Fruit fly (Drosophila melanogaster) whole organism, wandering third instar larva: Measurements from ENCODE around the gene CoRest.

ENCODE experiments used
- Myc ChIP-seq: fragments of >200 bp; optimal IDR thresholded peaks from 2 replicates; lab custom pipeline; 2017
- dmrt93B ChIP-seq: fragments of 200-800 bp; sonication (Bioruptor generic); optimal IDR thresholded peaks from 2 replicates; lab custom pipeline; 2018; ENCODE audit warnings: missing biosample characterization, mild to moderate bottlenecking, missing genetic modification characterization
- h ChIP-seq: fragments of 200-800 bp; sonication (Bioruptor generic); optimal IDR thresholded peaks from 3 replicates; lab custom pipeline; 2016; ENCODE audit warnings: missing biosample characterization, mild to moderate bottlenecking, missing genetic modification characterization

DNA sequence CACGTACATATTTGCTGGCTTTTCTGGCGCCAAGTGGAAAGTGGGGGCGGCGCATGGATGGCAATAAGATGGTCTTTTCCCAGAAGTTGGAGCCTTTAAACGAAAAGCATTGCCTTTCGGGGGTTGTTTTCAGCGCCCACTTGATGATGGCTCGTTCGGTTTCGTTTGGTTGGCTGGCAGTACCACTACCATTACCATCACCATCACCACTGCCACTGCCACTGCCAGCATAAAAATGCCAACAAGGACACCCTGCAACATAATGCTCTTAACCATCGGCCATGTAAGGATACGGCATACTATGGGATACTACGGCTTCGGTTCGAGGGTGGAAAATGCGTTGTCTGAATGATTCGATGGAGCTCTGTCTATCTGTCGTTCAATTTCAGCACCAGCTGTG lies 13.7 kb downstream of the CoRest start:
- no peak for TF ChIP-seq Myc (lab: Kevin White, UChicago)
- TF ChIP-seq dmrt93B (GFP tag; lab: Kevin White, UChicago): no peak
- TF ChIP-seq h (GFP tag; lab: Kevin White, UChicago): no peak
